Fruit fly (Drosophila melanogaster) whole organism, embryonic: ENCODE results near the gene Pop4.
A peak's percentile ranks its signal among the peaks of the same experiment; 100 is the strongest.

Source experiments
- Bteb2 ChIP-seq: fragments of 200-800 bp; sonication (Bioruptor generic); optimal IDR thresholded peaks from 2 replicates; lab custom pipeline; 2016; ENCODE audit warnings: missing biosample characterization, missing genetic modification characterization
- CG1024 ChIP-seq: fragments of 200-800 bp; sonication (Bioruptor generic); IDR thresholded peaks from 2 replicates; pipeline ENCODE4 v1.3.6; 2022; ENCODE audit warnings: missing biosample characterization, missing genetic modification characterization
- CG11456 ChIP-seq: fragments of 200-800 bp; sonication (Bioruptor generic); IDR thresholded peaks from 3 replicates; pipeline ENCODE4 v1.3.6; 2022; ENCODE audit warnings: missing biosample characterization, missing genetic modification characterization
- CG13287 ChIP-seq: fragments of 200-800 bp; sonication (Bioruptor generic); IDR thresholded peaks from 2 replicates; pipeline ENCODE4 v1.3.6; 2022; ENCODE audit warnings: missing biosample characterization, missing genetic modification characterization; ENCODE audit not compliant: partially characterized antibody
- CG13894 ChIP-seq: fragments of 200-800 bp; sonication (Bioruptor generic); optimal IDR thresholded peaks from 3 replicates; lab custom pipeline; 2018; ENCODE audit warnings: missing biosample characterization, mild to moderate bottlenecking, missing genetic modification characterization, moderate library complexity
- CG1529 ChIP-seq: fragments of 200-800 bp; sonication (Bioruptor generic); optimal IDR thresholded peaks from 3 replicates; lab custom pipeline; 2018; ENCODE audit warnings: missing biosample characterization, missing genetic modification characterization
- CG15479 ChIP-seq: fragments of 200-800 bp; sonication (Bioruptor generic); optimal IDR thresholded peaks from 3 replicates; lab custom pipeline; 2019; ENCODE audit warnings: missing biosample characterization, mild to moderate bottlenecking, missing genetic modification characterization, moderate library complexity
- CG15601 ChIP-seq: fragments of 200-800 bp; sonication (Bioruptor generic); optimal IDR thresholded peaks from 3 replicates; lab custom pipeline; 2019; ENCODE audit warnings: missing biosample characterization, mild to moderate bottlenecking, missing genetic modification characterization, moderate library complexity
- CG16779 ChIP-seq: fragments of 200-800 bp; sonication (Bioruptor generic); IDR thresholded peaks from 2 replicates; pipeline ENCODE4 v1.3.6; 2022; ENCODE audit warnings: missing biosample characterization, missing genetic modification characterization
- CG18262 ChIP-seq: fragments of 200-800 bp; optimal IDR thresholded peaks from 3 replicates; lab custom pipeline; 2019; ENCODE audit warnings: missing biosample characterization, mild to moderate bottlenecking, missing genetic modification characterization, moderate library complexity
- CG2116 ChIP-seq: fragments of 200-800 bp; sonication (Bioruptor generic); optimal IDR thresholded peaks from 3 replicates; lab custom pipeline; 2018; ENCODE audit warnings: missing biosample characterization, mild to moderate bottlenecking, missing genetic modification characterization
- CG2199 ChIP-seq: fragments of 200-800 bp; sonication (Bioruptor generic); IDR thresholded peaks from 3 replicates; pipeline ENCODE4 v1.3.6; 2022; ENCODE audit warnings: missing biosample characterization, missing genetic modification characterization
- CG30403 ChIP-seq: fragments of 200-800 bp; sonication (Bioruptor generic); optimal IDR thresholded peaks from 3 replicates; lab custom pipeline; 2016; ENCODE audit warnings: missing biosample characterization, missing genetic modification characterization
- CG32772 ChIP-seq: fragments of 200-800 bp; sonication (Bioruptor generic); IDR thresholded peaks from 2 replicates; pipeline ENCODE4 v1.3.6; 2022; ENCODE audit warnings: missing biosample characterization, missing genetic modification characterization
- CG4328 ChIP-seq: fragments of 200-800 bp; sonication (Bioruptor generic); optimal IDR thresholded peaks from 3 replicates; lab custom pipeline; 2017; ENCODE audit warnings: missing biosample characterization, missing genetic modification reagents, missing genetic modification characterization
- CG5953 ChIP-seq: fragments of 200-800 bp; sonication (Bioruptor generic); IDR thresholded peaks from 2 replicates; pipeline ENCODE4 v1.3.6; 2022; ENCODE audit warnings: missing biosample characterization, missing genetic modification characterization
- CG6854 ChIP-seq: fragments of 200-800 bp; sonication (Bioruptor generic); optimal IDR thresholded peaks from 3 replicates; lab custom pipeline; 2017; ENCODE audit warnings: missing biosample characterization, mild to moderate bottlenecking, missing genetic modification characterization
- CG7357 ChIP-seq: fragments of 200-800 bp; sonication (Bioruptor generic); IDR thresholded peaks from 3 replicates; pipeline ENCODE4 v1.3.6; 2022; ENCODE audit warnings: missing biosample characterization, missing genetic modification characterization
- CG8089 ChIP-seq: fragments of 200-800 bp; sonication (Bioruptor generic); optimal IDR thresholded peaks from 3 replicates; lab custom pipeline; 2016; ENCODE audit warnings: missing biosample characterization, missing genetic modification characterization
- CG8924 ChIP-seq: fragments of 200-800 bp; optimal IDR thresholded peaks from 3 replicates; lab custom pipeline; 2019; ENCODE audit warnings: missing biosample characterization, mild to moderate bottlenecking, missing genetic modification characterization, moderate library complexity
- CG8944 ChIP-seq: fragments of 200-800 bp; sonication (Bioruptor generic); optimal IDR thresholded peaks from 3 replicates; lab custom pipeline; 2016; ENCODE audit warnings: missing biosample characterization, missing genetic modification characterization
- CrebB ChIP-seq: fragments of 200-800 bp; sonication (Bioruptor generic); optimal IDR thresholded peaks from 3 replicates; lab custom pipeline; 2018; ENCODE audit warnings: missing biosample characterization, mild to moderate bottlenecking, missing genetic modification characterization
- Fer3 ChIP-seq: fragments of 200-800 bp; sonication (Bioruptor generic); optimal IDR thresholded peaks from 2 replicates; lab custom pipeline; 2018; ENCODE audit warnings: missing biosample characterization, mild to moderate bottlenecking, missing genetic modification characterization, moderate library complexity
- H15 ChIP-seq: fragments of 200-800 bp; sonication (Bioruptor generic); IDR thresholded peaks from 3 replicates; pipeline ENCODE4 v1.3.6; 2022; ENCODE audit warnings: missing biosample characterization, missing genetic modification characterization
- HLH3B ChIP-seq: fragments of 200-800 bp; sonication (Bioruptor generic); IDR thresholded peaks from 2 replicates; pipeline ENCODE4 v1.3.6; 2022; ENCODE audit warnings: missing biosample characterization, missing genetic modification characterization
- HLH54F ChIP-seq: fragments of 200-800 bp; sonication (Bioruptor generic); optimal IDR thresholded peaks from 3 replicates; lab custom pipeline; 2016; ENCODE audit warnings: missing biosample characterization, missing genetic modification characterization
- HLHmδ ChIP-seq: fragments of 200-800 bp; sonication (Bioruptor generic); optimal IDR thresholded peaks from 2 replicates; lab custom pipeline; 2018; ENCODE audit warnings: missing biosample characterization, mild to moderate bottlenecking, missing genetic modification characterization, moderate library complexity
- Hand ChIP-seq: fragments of 200-800 bp; sonication (Bioruptor generic); optimal IDR thresholded peaks from 2 replicates; lab custom pipeline; 2017; ENCODE audit warnings: mild to moderate bottlenecking, missing biosample characterization, missing genetic modification reagents, missing genetic modification characterization
- Lpt ChIP-seq: fragments of >200 bp; optimal IDR thresholded peaks from 2 replicates; lab custom pipeline; 2018; ENCODE audit warnings: missing biosample characterization, missing genetic modification characterization
- Mad ChIP-seq: fragments of 200-800 bp; sonication (Bioruptor generic); optimal IDR thresholded peaks from 2 replicates; lab custom pipeline; 2016; ENCODE audit warnings: missing biosample characterization, missing genetic modification characterization
- Nf-YA ChIP-seq: fragments of 200-800 bp; sonication (Bioruptor generic); IDR thresholded peaks from 2 replicates; pipeline ENCODE4 v1.3.6; 2022; ENCODE audit warnings: missing biosample characterization, missing genetic modification characterization
- PHDP ChIP-seq: fragments of 200-800 bp; sonication (Bioruptor generic); optimal IDR thresholded peaks from 3 replicates; lab custom pipeline; 2018; ENCODE audit warnings: missing biosample characterization, mild to moderate bottlenecking, missing genetic modification characterization, moderate library complexity
- TFAM ChIP-seq: fragments of 200-800 bp; sonication (Bioruptor generic); optimal IDR thresholded peaks from 2 replicates; lab custom pipeline; 2017; ENCODE audit warnings: missing biosample characterization, missing genetic modification characterization, inconsistent platforms
- ap ChIP-seq: fragments of 200-800 bp; sonication (Bioruptor generic); IDR thresholded peaks from 2 replicates; pipeline ENCODE4 v1.3.6; 2022; ENCODE audit warnings: missing biosample characterization, missing genetic modification characterization
- ase ChIP-seq: fragments of 200-800 bp; sonication (Bioruptor generic); IDR thresholded peaks from 3 replicates; pipeline ENCODE4 v1.3.6; 2022; ENCODE audit warnings: missing biosample characterization, missing genetic modification characterization
- bab2 ChIP-seq: fragments of 200-800 bp; sonication (Bioruptor generic); optimal IDR thresholded peaks from 2 replicates; lab custom pipeline; 2016; ENCODE audit warnings: missing biosample characterization, missing genetic modification characterization
- cg ChIP-seq: fragments of 200-800 bp; sonication (Bioruptor generic); optimal IDR thresholded peaks from 3 replicates; lab custom pipeline; 2019; ENCODE audit warnings: missing biosample characterization, mild to moderate bottlenecking, missing genetic modification characterization, moderate library complexity
- fd3F ChIP-seq: fragments of 200-800 bp; sonication (Bioruptor generic); optimal IDR thresholded peaks from 2 replicates; lab custom pipeline; 2018; ENCODE audit warnings: missing biosample characterization, mild to moderate bottlenecking, missing genetic modification characterization, moderate library complexity
- gfzf ChIP-seq: fragments of 200-800 bp; sonication (Bioruptor generic); optimal IDR thresholded peaks from 2 replicates; lab custom pipeline; 2016; ENCODE audit warnings: missing biosample characterization, mild to moderate bottlenecking, missing genetic modification characterization, moderate library complexity
- gsb ChIP-seq: fragments of 200-800 bp; sonication (Bioruptor generic); IDR thresholded peaks from 2 replicates; pipeline ENCODE4 v1.3.6; 2022; ENCODE audit warnings: missing biosample characterization, missing genetic modification characterization
- lmd ChIP-seq: fragments of 200-800 bp; sonication (Bioruptor generic); IDR thresholded peaks from 2 replicates; pipeline ENCODE4 v1.3.6; 2022; ENCODE audit warnings: missing biosample characterization, missing genetic modification characterization
- odd ChIP-seq: fragments of 200-800 bp; sonication (Bioruptor generic); optimal IDR thresholded peaks from 2 replicates; lab custom pipeline; 2017; ENCODE audit warnings: missing biosample characterization, mild to moderate bottlenecking, missing genetic modification characterization
- otp ChIP-seq: fragments of 200-800 bp; sonication (Bioruptor generic); IDR thresholded peaks from 3 replicates; pipeline ENCODE4, ENCODE4 v1.3.6; 2022; ENCODE audit warnings: missing biosample characterization, missing genetic modification characterization
- pros ChIP-seq: fragments of 200-800 bp; sonication (Bioruptor generic); optimal IDR thresholded peaks from 3 replicates; lab custom pipeline; 2019; ENCODE audit warnings: missing biosample characterization, mild to moderate bottlenecking, missing genetic modification characterization, moderate library complexity
- pum ChIP-seq: fragments of 200-800 bp; sonication (Bioruptor generic); optimal IDR thresholded peaks from 2 replicates; lab custom pipeline; 2016; ENCODE audit warnings: missing biosample characterization, missing genetic modification characterization
- rib ChIP-seq: fragments of 200-800 bp; sonication (Bioruptor generic); IDR thresholded peaks from 2 replicates; pipeline ENCODE4 v1.3.6; 2022; ENCODE audit warnings: missing biosample characterization, missing genetic modification characterization
- sens ChIP-seq: fragments of 200-800 bp; sonication (Bioruptor generic); peaks from one replicate; lab custom pipeline; 2016; ENCODE audit warnings: missing biosample characterization, missing genetic modification characterization
- sens-2 ChIP-seq: fragments of 200-800 bp; sonication (Bioruptor generic); IDR thresholded peaks from 2 replicates; pipeline ENCODE4 v1.3.6; 2022; ENCODE audit warnings: missing biosample characterization, missing genetic modification characterization
- seq ChIP-seq: fragments of 200-800 bp; sonication (Bioruptor generic); IDR thresholded peaks from 2 replicates; pipeline ENCODE4 v1.3.6; 2022; ENCODE audit warnings: missing biosample characterization, missing genetic modification characterization
- toy ChIP-seq: fragments of 200-800 bp; sonication (Bioruptor generic); IDR thresholded peaks from 2 replicates; pipeline ENCODE4 v1.3.6; 2022; ENCODE audit warnings: missing biosample characterization, missing genetic modification characterization
- twi ChIP-seq: fragments of 200-800 bp; optimal IDR thresholded peaks from 2 replicates; lab custom pipeline; 2019; ENCODE audit warnings: missing biosample characterization, mild to moderate bottlenecking, missing genetic modification characterization, moderate library complexity
- z ChIP-seq: fragments of 200-800 bp; sonication (Bioruptor generic); IDR thresholded peaks from 3 replicates; pipeline ENCODE4 v1.3.6; 2022; ENCODE audit warnings: missing biosample characterization, missing genetic modification characterization

The Pop4 gene

DNA sequence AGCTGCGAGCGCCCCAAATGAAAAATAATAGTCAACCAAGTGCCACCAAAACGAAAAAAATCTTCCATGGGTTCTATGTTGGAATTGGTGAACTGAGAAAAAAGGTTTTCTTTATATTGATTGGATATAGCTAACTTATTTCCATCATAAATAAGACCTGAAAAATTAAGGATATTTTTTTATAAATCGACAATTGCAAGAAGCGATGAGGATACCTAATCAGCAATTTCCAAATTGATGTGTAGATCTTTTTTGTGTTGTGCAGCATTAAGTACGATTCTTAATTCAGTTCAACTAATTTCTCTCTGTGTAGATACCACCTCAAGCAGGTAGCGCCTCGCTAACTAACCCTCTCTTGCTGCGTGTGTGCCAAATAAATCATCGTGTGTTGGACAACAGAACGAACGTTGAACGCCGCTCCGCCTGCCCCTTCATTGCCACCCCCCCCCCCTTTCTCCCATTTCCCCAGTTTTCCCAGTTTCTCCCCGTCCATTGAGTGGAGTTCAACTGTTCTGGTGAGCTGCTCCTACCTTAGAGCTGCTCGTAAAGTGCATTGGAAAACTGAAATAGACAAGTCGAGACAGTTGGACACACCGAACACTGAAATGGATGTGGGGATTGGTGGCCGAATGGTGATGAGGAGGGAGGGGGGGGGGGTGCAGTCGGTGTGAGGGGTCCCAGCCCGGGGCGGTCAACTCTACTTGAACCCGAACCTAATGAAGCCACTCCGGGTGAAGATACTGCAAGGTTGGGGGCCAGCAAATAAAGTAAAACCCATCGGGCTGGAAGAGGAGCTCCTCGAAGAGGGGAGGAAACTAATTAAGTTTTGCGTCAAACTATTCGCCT is 10.6 kb upstream of the Pop4 start (continued):
- TF ChIP-seq CG2116 (GFP tag; lab: Kevin White, UChicago) (peak; percentile 35), CG13287 (no peak), seq (peak; percentile 49), gfzf (no peak), CrebB (peak; percentile 8), pros (GFP tag; lab: Kevin White, UChicago) (peak; percentile 7), CG8089 (GFP tag; lab: Kevin White, UChicago) (no peak), lmd (peak; percentile 71; the same call in 1 of the 2 replicates), odd (GFP tag; lab: Kevin White, UChicago) (peak; percentile 23), CG16779 (GFP tag; lab: Robert Waterston, UW) (no peak), Fer3 (tag; lab: Kevin White, UChicago) (peak; percentile 32), CG8944 (GFP tag; lab: Kevin White, UChicago) (no peak), pum (GFP tag; lab: Kevin White, UChicago) (peak; percentile 37), CG8924 (peak; percentile 71), CG30403 (peak; percentile 67), TFAM (peak; percentile 39), sens (GFP tag; lab: Kevin White, UChicago) (peak; percentile 97), otp (GFP tag; lab: Robert Waterston, UW) (peak; percentile 49; the same call in 1 of the 3 replicates), gsb (GFP tag; lab: Robert Waterston, UW) (0 out of 2 replicates have a peak, but pooled peaks have one; percentile 21), CG11456 (GFP tag; lab: Robert Waterston, UW) (no peak), HLH3B (peak; percentile 27; the same call in 1 of the 2 replicates), rib (GFP tag; lab: Robert Waterston, UW) (peak; percentile 38; the same call in 1 of the 2 replicates), PHDP (tag; lab: Kevin White, UChicago) (peak; percentile 72), CG1529 (GFP tag; lab: Kevin White, UChicago) (peak; percentile 70), CG32772 (GFP tag; lab: Robert Waterston, UW) (peak; percentile 66), ase (GFP tag; lab: Robert Waterston, UW) (peak; percentile 52; the same call in 1 of the 3 replicates), Bteb2 (no peak), bab2 (no peak), HLH54F (no peak), Nf-YA (0 out of 2 replicates have a peak, but pooled peaks have one; percentile 29), sens-2 (GFP tag; lab: Robert Waterston, UW) (no peak), Mad (GFP tag; lab: Kevin White, UChicago) (no peak)

DNA sequence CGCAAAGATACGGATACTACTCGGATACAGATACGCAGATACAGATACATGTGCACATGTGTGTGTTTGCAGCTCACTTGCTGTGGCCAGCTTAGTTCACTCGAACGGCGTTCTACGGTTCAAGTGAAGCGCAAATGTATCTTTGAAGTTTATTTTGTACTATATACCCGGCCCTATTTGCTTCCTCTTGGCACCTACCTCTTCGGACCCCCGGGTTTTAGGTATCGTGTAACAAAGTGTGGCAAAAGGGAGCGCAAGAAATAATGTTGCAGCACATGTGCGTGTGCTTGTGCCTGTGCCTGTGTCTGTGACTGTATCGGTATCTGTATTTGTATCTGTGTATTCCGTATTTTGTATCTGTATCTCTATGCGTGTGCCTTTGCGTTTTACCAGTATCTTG is 10.0 kb upstream of the Pop4 start:
- TF ChIP-seq fd3F (no peak), z (GFP tag; lab: Robert Waterston, UW) (0 out of 3 replicates have a peak, but pooled peaks have one; percentile 35), CG15601 (tag; lab: Kevin White, UChicago) (no peak), HLHmδ (GFP tag; lab: Kevin White, UChicago) (peak; percentile 33), CG6854 (no peak), CG4328 (GFP tag; lab: Kevin White, UChicago) (no peak), CG18262 (tag; lab: Kevin White, UChicago) (no peak), cg (GFP tag; lab: Kevin White, UChicago) (peak; percentile 84), Hand (GFP tag; lab: Kevin White, UChicago) (no peak), Lpt (peak; percentile 53), CG2199 (GFP tag; lab: Robert Waterston, UW) (peak; percentile 56; the same call in 1 of the 3 replicates), CG7357 (GFP tag; lab: Robert Waterston, UW) (no peak), twi (tag; lab: Kevin White, UChicago) (peak; percentile 59), CG13894 (tag; lab: Kevin White, UChicago) (peak; percentile 83), ap (GFP tag; lab: Robert Waterston, UW) (no peak), CG1024 (GFP tag; lab: Robert Waterston, UW) (no peak), CG5953 (GFP tag; lab: Robert Waterston, UW) (no peak), toy (GFP tag; lab: Robert Waterston, UW) (0 out of 2 replicates have a peak, but pooled peaks have one; percentile 11), H15 (GFP tag; lab: Robert Waterston, UW) (no peak), CG15479 (GFP tag; lab: Kevin White, UChicago) (peak; percentile 96)
